Worm (Caenorhabditis elegans) whole organism, late embryonic: ENCODE measurements around the gene rga-9.

Experiments
- C08G9.2 ChIP-seq: sonication (generic microtip); optimal IDR thresholded peaks from 2 replicates; lab custom pipeline; 2016; ENCODE audit warnings: mild to moderate bottlenecking, missing genetic modification characterization, moderate library complexity, missing compliant biosample characterization
- C38D4.7 ChIP-seq: fragments of 200-800 bp; sonication (Bioruptor generic); optimal IDR thresholded peaks from 2 replicates; lab custom pipeline; 2018; ENCODE audit warnings: mild to moderate bottlenecking, missing genetic modification characterization, moderate library complexity, missing compliant biosample characterization
- K02D7.2 ChIP-seq: sonication (generic microtip); optimal IDR thresholded peaks from 2 replicates; lab custom pipeline; 2017; ENCODE audit warnings: mild to moderate bottlenecking, missing genetic modification characterization, missing compliant biosample characterization
- K09A11.1 ChIP-seq: sonication (generic microtip); optimal IDR thresholded peaks from 2 replicates; lab custom pipeline; 2017; ENCODE audit warnings: antibody characterized with exemption, mild to moderate bottlenecking, missing genetic modification characterization, missing compliant biosample characterization; ENCODE audit not compliant: insufficient read depth
- ceh-18 ChIP-seq: sonication (generic microtip); optimal IDR thresholded peaks from 2 replicates; lab custom pipeline; 2016; ENCODE audit warnings: missing genetic modification characterization, missing compliant biosample characterization
- ceh-2 ChIP-seq: sonication (generic microtip); optimal IDR thresholded peaks from 2 replicates; lab custom pipeline; 2016; ENCODE audit warnings: missing genotype, missing genetic modification characterization, missing compliant biosample characterization
- ceh-22 ChIP-seq: sonication (generic microtip); optimal IDR thresholded peaks from 2 replicates; lab custom pipeline; 2017; ENCODE audit warnings: missing biosample characterization, missing genetic modification characterization
- ceh-31 ChIP-seq: sonication (generic microtip); optimal IDR thresholded peaks from 2 replicates; lab custom pipeline; 2016; ENCODE audit warnings: missing genetic modification characterization, missing compliant biosample characterization
- ceh-34 ChIP-seq: sonication (generic microtip); optimal IDR thresholded peaks from 2 replicates; lab custom pipeline; 2016; ENCODE audit warnings: mild to moderate bottlenecking, missing genetic modification characterization, missing compliant biosample characterization
- ceh-6 ChIP-seq: fragments of 200-800 bp; sonication (Bioruptor generic); optimal IDR thresholded peaks from 2 replicates; lab custom pipeline; 2018; ENCODE audit warnings: mild to moderate bottlenecking, missing genetic modification characterization, missing compliant biosample characterization
- ceh-9 ChIP-seq: sonication (generic microtip); optimal IDR thresholded peaks from 2 replicates; lab custom pipeline; 2016; ENCODE audit warnings: mild to moderate bottlenecking, missing genetic modification characterization, inconsistent platforms, missing compliant biosample characterization
- che-1 ChIP-seq: sonication (generic microtip); optimal IDR thresholded peaks from 2 replicates; lab custom pipeline; 2016; ENCODE audit warnings: mild to moderate bottlenecking, missing genetic modification characterization, missing compliant biosample characterization
- dmd-4 ChIP-seq: sonication (generic microtip); optimal IDR thresholded peaks from 2 replicates; lab custom pipeline; 2016; ENCODE audit warnings: borderline replicate concordance, missing genetic modification characterization, missing compliant biosample characterization
- dve-1 ChIP-seq: sonication (generic microtip); optimal IDR thresholded peaks from 2 replicates; lab custom pipeline; 2017; ENCODE audit warnings: antibody characterized with exemption, mild to moderate bottlenecking, missing genetic modification characterization, missing compliant biosample characterization
- elt-2 ChIP-seq: sonication (generic microtip); optimal IDR thresholded peaks from 2 replicates; lab custom pipeline; 2016; ENCODE audit warnings: missing genetic modification reagents, missing genetic modification characterization, missing compliant biosample characterization
- ets-4 ChIP-seq: sonication (generic microtip); optimal IDR thresholded peaks from 2 replicates; lab custom pipeline; 2016; ENCODE audit warnings: missing genetic modification characterization, missing compliant biosample characterization
- eyg-1 ChIP-seq: sonication (generic microtip); optimal IDR thresholded peaks from 2 replicates; lab custom pipeline; 2016; ENCODE audit warnings: missing genotype, missing genetic modification characterization, missing compliant biosample characterization
- fkh-10 ChIP-seq: fragments of 150-350 bp; optimal IDR thresholded peaks from 2 replicates; lab custom pipeline; 2014; ENCODE audit warnings: missing biosample characterization, missing genetic modification reagents, missing genetic modification characterization
- fkh-6 ChIP-seq: sonication (generic microtip); optimal IDR thresholded peaks from 2 replicates; lab custom pipeline; 2016; ENCODE audit warnings: missing genetic modification characterization, missing compliant biosample characterization
- hlh-15 ChIP-seq: sonication (generic microtip); optimal IDR thresholded peaks from 2 replicates; lab custom pipeline; 2016; ENCODE audit warnings: missing genetic modification characterization, missing compliant biosample characterization
- hlh-30 ChIP-seq: sonication (generic microtip); optimal IDR thresholded peaks from 2 replicates; lab custom pipeline; 2017; ENCODE audit warnings: antibody characterized with exemption, missing genetic modification characterization, missing compliant biosample characterization; ENCODE audit not compliant: insufficient read depth
- hlh-6 ChIP-seq: sonication (generic microtip); optimal IDR thresholded peaks from 2 replicates; lab custom pipeline; 2016; ENCODE audit warnings: missing genotype, missing genetic modification characterization, missing compliant biosample characterization
- hlh-8 ChIP-seq: sonication (generic microtip); optimal IDR thresholded peaks from 2 replicates; lab custom pipeline; 2016; ENCODE audit warnings: missing genotype, missing genetic modification characterization, missing compliant biosample characterization
- lim-6 ChIP-seq: sonication (generic microtip); optimal IDR thresholded peaks from 2 replicates; lab custom pipeline; 2016; ENCODE audit warnings: missing genetic modification characterization, missing compliant biosample characterization
- madf-2 ChIP-seq: sonication (generic microtip); optimal IDR thresholded peaks from 2 replicates; lab custom pipeline; 2017; ENCODE audit warnings: missing genetic modification characterization, missing compliant biosample characterization
- mec-3 ChIP-seq: sonication (generic microtip); optimal IDR thresholded peaks from 2 replicates; lab custom pipeline; 2016; ENCODE audit warnings: borderline replicate concordance, missing genetic modification characterization, missing compliant biosample characterization
- nfya-1 ChIP-seq: sonication (generic microtip); optimal IDR thresholded peaks from 2 replicates; lab custom pipeline; 2017; ENCODE audit warnings: missing genetic modification characterization, mild to moderate bottlenecking, missing compliant biosample characterization, antibody characterized with exemption, moderate library complexity
- nhr-11 ChIP-seq: fragments of 150-350 bp; optimal IDR thresholded peaks from 2 replicates; lab custom pipeline; 2014; ENCODE audit warnings: missing biosample characterization, missing genetic modification characterization
- npax-4 ChIP-seq: sonication (generic microtip); optimal IDR thresholded peaks from 2 replicates; lab custom pipeline; 2016; ENCODE audit warnings: missing genetic modification characterization, missing compliant biosample characterization
- odd-2 ChIP-seq: sonication (generic microtip); optimal IDR thresholded peaks from 2 replicates; lab custom pipeline; 2017; ENCODE audit warnings: antibody characterized with exemption, mild to moderate bottlenecking, missing genetic modification characterization, missing compliant biosample characterization
- pat-9 ChIP-seq: fragments of 200-800 bp; sonication (Bioruptor generic); optimal IDR thresholded peaks from 2 replicates; lab custom pipeline; 2018; ENCODE audit warnings: mild to moderate bottlenecking, missing genetic modification characterization, moderate library complexity, missing compliant biosample characterization
- pax-1 ChIP-seq: fragments of 150-350 bp; optimal IDR thresholded peaks from 2 replicates; lab custom pipeline; 2014; ENCODE audit warnings: missing biosample characterization, missing genetic modification characterization
- pha-4 ChIP-seq: fragments of 150-350 bp; optimal IDR thresholded peaks from 2 replicates; lab custom pipeline; 2018; ENCODE audit warnings: missing biosample characterization, missing genetic modification reagents, missing genetic modification characterization
- pqm-1 ChIP-seq: sonication (generic microtip); optimal IDR thresholded peaks from 2 replicates; lab custom pipeline; 2016; ENCODE audit warnings: missing genetic modification characterization, missing compliant biosample characterization
- pros-1 ChIP-seq: fragments of 150-350 bp; optimal IDR thresholded peaks from 2 replicates; lab custom pipeline; 2014; ENCODE audit warnings: missing biosample characterization, missing genetic modification reagents, missing genetic modification characterization
- ref-2 ChIP-seq: sonication (generic microtip); optimal IDR thresholded peaks from 2 replicates; lab custom pipeline; 2016; ENCODE audit warnings: missing genetic modification characterization, missing compliant biosample characterization
- rnt-1 ChIP-seq: sonication (generic microtip); optimal IDR thresholded peaks from 2 replicates; lab custom pipeline; 2016; ENCODE audit warnings: missing genetic modification characterization, missing compliant biosample characterization
- sdc-2 ChIP-seq: sonication (generic microtip); optimal IDR thresholded peaks from 2 replicates; lab custom pipeline; 2016; ENCODE audit warnings: missing genotype, missing genetic modification characterization, missing compliant biosample characterization
- sox-2 ChIP-seq: fragments of 200-800 bp; sonication (Bioruptor generic); IDR thresholded peaks from 2 replicates; pipeline ENCODE4 v1.3.6; 2022; ENCODE audit warnings: missing genetic modification reagents, missing genetic modification characterization, missing compliant biosample characterization
- sox-4 ChIP-seq: sonication (generic microtip); optimal IDR thresholded peaks from 2 replicates; lab custom pipeline; 2017; ENCODE audit warnings: mild to moderate bottlenecking, missing genetic modification characterization, inconsistent platforms, missing compliant biosample characterization
- syd-9 ChIP-seq: sonication (generic microtip); optimal IDR thresholded peaks from 2 replicates; lab custom pipeline; 2016; ENCODE audit warnings: mild to moderate bottlenecking, missing genetic modification characterization, moderate library complexity, missing compliant biosample characterization
- tbx-7 ChIP-seq: sonication (generic microtip); optimal IDR thresholded peaks from 2 replicates; lab custom pipeline; 2016; ENCODE audit warnings: missing genotype, missing genetic modification characterization, missing compliant biosample characterization
- unc-3 ChIP-seq, 2 experiments: fragments of 200-800 bp in 1 of 2; sonication (Bioruptor generic) in 1 of 2; sonication (generic microtip) in 1 of 2; conservative IDR thresholded peaks in 1 of 2; optimal IDR thresholded peaks in 1 of 2; 2 replicates each; pipeline versions ENCODE4 v1.3.6 to Lab custom; 2016 to 2022; ENCODE audit warnings: missing compliant biosample characterization in 2 of 2, missing genetic modification characterization in 2 of 2, missing genetic modification reagents in 1 of 2
- unc-42 ChIP-seq: sonication (generic microtip); optimal IDR thresholded peaks from 2 replicates; lab custom pipeline; 2016; ENCODE audit warnings: missing genotype, missing genetic modification characterization, missing compliant biosample characterization
- unc-86 ChIP-seq: sonication (generic microtip); optimal IDR thresholded peaks from 2 replicates; lab custom pipeline; 2016; ENCODE audit warnings: missing genetic modification characterization, missing compliant biosample characterization
- zip-5 ChIP-seq: sonication (generic microtip); optimal IDR thresholded peaks from 2 replicates; lab custom pipeline; 2016; ENCODE audit warnings: missing genetic modification characterization, missing compliant biosample characterization

Gene rga-9

ce11 chrII:15232705-15233104 is 35.3 kb upstream of the rga-9 start, which contains the start of gene Y46E12BL.2 (continued):
- peak; percentile 81 for TF ChIP-seq ceh-2
- peak; percentile 62 for TF ChIP-seq unc-42 (tag; lab: Kevin White, UChicago)
- TF ChIP-seq lim-6 (tag; lab: Kevin White, UChicago), result no peak
- no peak for TF ChIP-seq C38D4.7 (GFP tag; lab: Kevin White, UChicago)
- TF ChIP-seq C08G9.2, result peak; percentile 86
- TF ChIP-seq hlh-6, result no peak
- peak; percentile 31 for TF ChIP-seq ceh-34 (tag; lab: Kevin White, UChicago)
- no peak for TF ChIP-seq pat-9 (tag; lab: Kevin White, UChicago)
- TF ChIP-seq fkh-10 (GFP tag; lab: Kevin White, UChicago), result no peak
- no peak for TF ChIP-seq K09A11.1 (tag; lab: Kevin White, UChicago)
- TF ChIP-seq mec-3 (tag; lab: Kevin White, UChicago), result no peak
- TF ChIP-seq sox-2 (GFP tag; lab: Robert Waterston, UW), result no peak
- no peak for TF ChIP-seq hlh-15
- TF ChIP-seq zip-5 (tag; lab: Kevin White, UChicago), result peak; percentile 54
- TF ChIP-seq pax-1 (tag; lab: Kevin White, UChicago), result no peak
- peak; percentile 40 for TF ChIP-seq rnt-1 (tag; lab: Kevin White, UChicago)
- no peak for TF ChIP-seq madf-2 (tag; lab: Kevin White, UChicago)
- peak; percentile 15 for TF ChIP-seq ceh-18 (tag; lab: Kevin White, UChicago)
- TF ChIP-seq dmd-4 (tag; lab: Kevin White, UChicago), result no peak
- no peak for TF ChIP-seq che-1 (tag; lab: Kevin White, UChicago)
- TF ChIP-seq odd-2 (tag; lab: Kevin White, UChicago), result no peak
- peak; percentile 76 for TF ChIP-seq hlh-8
- no peak for TF ChIP-seq sox-4 (tag; lab: Kevin White, UChicago)
- TF ChIP-seq elt-2 (tag; lab: Kevin White, UChicago), result no peak
- TF ChIP-seq ets-4, result peak; percentile 81
- no peak for TF ChIP-seq eyg-1 (tag; lab: Kevin White, UChicago)
- TF ChIP-seq hlh-30 (tag; lab: Kevin White, UChicago), result no peak
- TF ChIP-seq fkh-6 (tag; lab: Kevin White, UChicago), result no peak
- TF ChIP-seq nfya-1 (tag; lab: Kevin White, UChicago), result peak; percentile 57
- TF ChIP-seq unc-86 (tag; lab: Kevin White, UChicago), result peak; percentile 5
- peak; percentile 78 for TF ChIP-seq tbx-7 (tag; lab: Kevin White, UChicago)
- no peak for TF ChIP-seq ceh-9 (tag; lab: Kevin White, UChicago)
- TF ChIP-seq sdc-2, result no peak
- no peak for TF ChIP-seq ceh-6 (GFP tag; lab: Kevin White, UChicago)
- TF ChIP-seq unc-3 (GFP tag; conservative IDR thresholded peaks at IDR 0.05; lab: Robert Waterston, UW), result 0 out of 2 replicates have a peak, but pooled peaks have one; percentile 22
- TF ChIP-seq unc-3 (tag; optimal IDR thresholded peaks at IDR 0.05; lab: Kevin White, UChicago), result no peak
- TF ChIP-seq pha-4 (tag; lab: Kevin White, UChicago), result no peak
- TF ChIP-seq npax-4 (tag; lab: Kevin White, UChicago), result no peak

ce11 chrII:15233219-15233618 is 34.8 kb upstream of the rga-9 start:
- TF ChIP-seq ceh-31 (tag; lab: Kevin White, UChicago), result no peak
- no peak for TF ChIP-seq ceh-2
- no peak for TF ChIP-seq fkh-6 (tag; lab: Kevin White, UChicago)

- TF ChIP-seq syd-9 (tag; lab: Kevin White, UChicago) (no peak), nhr-11 (no peak), ref-2 (tag; lab: Kevin White, UChicago) (no peak), dve-1 (no peak), pros-1 (tag; lab: Kevin White, UChicago) (no peak), C08G9.2 (no peak), ceh-22 (tag; lab: Kevin White, UChicago) (no peak), pqm-1 (tag; lab: Kevin White, UChicago) (no peak), nfya-1 (tag; lab: Kevin White, UChicago) (no peak), unc-42 (tag; lab: Kevin White, UChicago) (no peak), tbx-7 (tag; lab: Kevin White, UChicago) (no peak), ceh-6 (GFP tag; lab: Kevin White, UChicago) (no peak), K02D7.2 (tag; lab: Kevin White, UChicago) (no peak), lim-6 (tag; lab: Kevin White, UChicago) (no peak)
Measured at ce11 chrII:15235597-15235996, 32.4 kb upstream of the rga-9 start.
